Worm (Caenorhabditis elegans): ENCODE measurements around the gene Y37D8A.29.

DNA sequence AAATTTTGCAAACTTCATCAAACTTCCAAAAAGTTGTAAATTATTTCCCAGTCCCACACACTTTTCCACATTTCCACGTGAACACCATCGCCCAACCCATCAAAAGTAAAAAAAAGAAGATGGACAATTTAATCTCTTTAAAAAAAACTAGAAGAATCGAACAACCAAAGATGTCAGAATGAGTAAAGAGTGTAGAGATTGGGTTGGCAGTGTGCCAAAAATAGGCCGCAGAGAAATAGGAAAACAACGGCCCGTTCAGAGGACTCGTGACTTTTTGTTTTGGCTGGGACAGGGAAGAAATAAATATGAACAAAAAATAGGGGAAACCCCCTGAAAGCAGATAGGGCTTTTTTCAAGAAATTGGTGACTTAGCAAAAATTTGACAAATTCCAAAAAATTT, 48.6 kb downstream of the Y37D8A.29 start:
- TF ChIP-seq peb-1 (tag; optimal IDR thresholded peaks at IDR 0.05) = no peak
- TF ChIP-seq F13H6.1 (tag; optimal IDR thresholded peaks at IDR 0.05) = no peak
- no peak for TF ChIP-seq nhr-77 (tag; optimal IDR thresholded peaks at IDR 0.05)
- no peak for TF ChIP-seq mab-5 (tag; optimal IDR thresholded peaks at IDR 0.05)
- no peak for TF ChIP-seq mdl-1 (tag; optimal IDR thresholded peaks at IDR 0.05)
- no peak for TF ChIP-seq alr-1 (tag; optimal IDR thresholded peaks at IDR 0.05)
- no peak for TF ChIP-seq elt-3 (tag; optimal IDR thresholded peaks at IDR 0.05)
- TF ChIP-seq egl-27 (tag; optimal IDR thresholded peaks at IDR 0.05) = no peak
